Fruit fly (Drosophila melanogaster) whole organism, embryonic: Measurements from ENCODE around the gene Rad17.

Experiments
- Adf1 ChIP-seq: fragments of 200-800 bp; sonication (Bioruptor generic); IDR thresholded peaks from 2 replicates; pipeline ENCODE4 v1.3.6; 2022; ENCODE audit warnings: missing biosample characterization, missing genetic modification characterization
- Antp ChIP-seq: fragments of 200-800 bp; sonication (Bioruptor generic); optimal IDR thresholded peaks from 3 replicates; lab custom pipeline; 2016; ENCODE audit warnings: missing biosample characterization, missing genetic modification characterization
- Bdp1 ChIP-seq: fragments of 200-800 bp; sonication (Bioruptor generic); optimal IDR thresholded peaks from 3 replicates; lab custom pipeline; 2016; ENCODE audit warnings: missing biosample characterization, missing genetic modification characterization
- Bteb2 ChIP-seq: fragments of 200-800 bp; sonication (Bioruptor generic); optimal IDR thresholded peaks from 2 replicates; lab custom pipeline; 2016; ENCODE audit warnings: missing biosample characterization, missing genetic modification characterization
- CG10147 ChIP-seq: fragments of 200-800 bp; sonication (Bioruptor generic); optimal IDR thresholded peaks from 2 replicates; lab custom pipeline; 2019; ENCODE audit warnings: missing biosample characterization, mild to moderate bottlenecking, missing genetic modification characterization, moderate library complexity
- CG10274 ChIP-seq: fragments of 200-800 bp; sonication (Bioruptor generic); optimal IDR thresholded peaks from 3 replicates; lab custom pipeline; 2017; ENCODE audit warnings: missing biosample characterization, mild to moderate bottlenecking, missing genetic modification characterization
- CG10543 ChIP-seq: fragments of 200-800 bp; sonication (Bioruptor generic); optimal IDR thresholded peaks from 3 replicates; lab custom pipeline; 2017; ENCODE audit warnings: missing biosample characterization, mild to moderate bottlenecking, missing genetic modification characterization, moderate library complexity
- CG10565 ChIP-seq: fragments of 200-800 bp; sonication (Bioruptor generic); optimal IDR thresholded peaks from 3 replicates; lab custom pipeline; 2016; ENCODE audit warnings: missing biosample characterization, mild to moderate bottlenecking, missing genetic modification characterization
- CG11696 ChIP-seq: fragments of 200-800 bp; sonication (Bioruptor generic); IDR thresholded peaks from 2 replicates; pipeline ENCODE4 v1.3.6; 2022; ENCODE audit warnings: missing biosample characterization, missing genetic modification characterization
- CG12299 ChIP-seq: fragments of 200-800 bp; sonication (Bioruptor generic); optimal IDR thresholded peaks from 2 replicates; lab custom pipeline; 2018; ENCODE audit warnings: missing biosample characterization, mild to moderate bottlenecking, missing genetic modification characterization
- CG13424 ChIP-seq: fragments of 200-800 bp; sonication (Bioruptor generic); optimal IDR thresholded peaks from 2 replicates; lab custom pipeline; 2019; ENCODE audit warnings: missing biosample characterization, mild to moderate bottlenecking, missing genetic modification characterization, moderate library complexity
- CG14667 ChIP-seq: fragments of 200-800 bp; sonication (Bioruptor generic); IDR thresholded peaks from 2 replicates; pipeline ENCODE4 v1.3.6; 2022; ENCODE audit warnings: missing biosample characterization, missing genetic modification characterization
- CG14965 ChIP-seq: fragments of 200-800 bp; sonication (Bioruptor generic); optimal IDR thresholded peaks from 2 replicates; lab custom pipeline; 2016; ENCODE audit warnings: missing biosample characterization, missing genetic modification characterization, borderline replicate concordance
- CG1529 ChIP-seq: fragments of 200-800 bp; sonication (Bioruptor generic); optimal IDR thresholded peaks from 3 replicates; lab custom pipeline; 2018; ENCODE audit warnings: missing biosample characterization, missing genetic modification characterization
- CG15696 ChIP-seq: fragments of 200-800 bp; sonication (Bioruptor generic); optimal IDR thresholded peaks from 2 replicates; lab custom pipeline; 2019; ENCODE audit warnings: missing biosample characterization, mild to moderate bottlenecking, missing genetic modification characterization, moderate library complexity
- CG16815 ChIP-seq: fragments of 200-800 bp; sonication (Bioruptor generic); optimal IDR thresholded peaks from 3 replicates; lab custom pipeline; 2017; ENCODE audit warnings: missing biosample characterization, mild to moderate bottlenecking, missing genetic modification characterization
- CG17361 ChIP-seq: fragments of 200-800 bp; sonication (Bioruptor generic); IDR thresholded peaks from 3 replicates; pipeline ENCODE4 v1.3.6; 2022; ENCODE audit warnings: missing biosample characterization, missing genetic modification characterization
- CG31388 ChIP-seq: fragments of 200-800 bp; sonication (Bioruptor generic); optimal IDR thresholded peaks from 2 replicates; lab custom pipeline; 2016; ENCODE audit warnings: missing biosample characterization, missing genetic modification characterization
- CG43689 ChIP-seq: fragments of 200-800 bp; sonication (Bioruptor generic); IDR thresholded peaks from 2 replicates; pipeline ENCODE4 v1.3.6; 2022; ENCODE audit warnings: missing biosample characterization, missing genetic modification characterization
- CG4854 ChIP-seq: fragments of 200-800 bp; sonication (Bioruptor generic); optimal IDR thresholded peaks from 2 replicates; lab custom pipeline; 2016; ENCODE audit warnings: missing biosample characterization, missing genetic modification characterization, inconsistent platforms
- CG7987 ChIP-seq: fragments of 200-800 bp; sonication (Bioruptor generic); optimal IDR thresholded peaks from 2 replicates; lab custom pipeline; 2018; ENCODE audit warnings: missing biosample characterization, mild to moderate bottlenecking, missing genetic modification characterization, moderate library complexity
- CG9727 ChIP-seq: fragments of 200-800 bp; sonication (Bioruptor generic); optimal IDR thresholded peaks from 3 replicates; lab custom pipeline; 2017; ENCODE audit warnings: missing biosample characterization, mild to moderate bottlenecking, missing genetic modification characterization
- CG9797 ChIP-seq: fragments of 200-800 bp; sonication (Bioruptor generic); optimal IDR thresholded peaks from 3 replicates; lab custom pipeline; 2018; ENCODE audit warnings: missing biosample characterization, mild to moderate bottlenecking, missing genetic modification characterization
- D ChIP-seq, 2 experiments: fragments of 200-800 bp in 1 of 2; fragments of >200 bp in 1 of 2; sonication (Bioruptor generic) in 1 of 2; optimal IDR thresholded peaks; 2 replicates in 1 of 2; 3 replicates in 1 of 2; lab custom pipeline; 2017; ENCODE audit warnings: mild to moderate bottlenecking in 1 of 2, missing biosample characterization in 1 of 2, missing genetic modification characterization in 1 of 2, missing genetic modification reagents in 1 of 2
- Dad ChIP-seq: fragments of 200-800 bp; sonication (Bioruptor generic); optimal IDR thresholded peaks from 3 replicates; lab custom pipeline; 2016; ENCODE audit warnings: missing biosample characterization, missing genetic modification characterization
- Doc3 ChIP-seq: fragments of 200-800 bp; sonication (Bioruptor generic); IDR thresholded peaks from 3 replicates; pipeline ENCODE4 v1.3.6; 2022; ENCODE audit warnings: missing biosample characterization, missing genetic modification characterization; ENCODE audit not compliant: partially characterized antibody
- Ets65A ChIP-seq: fragments of 200-800 bp; sonication (Bioruptor generic); peaks from one replicate; lab custom pipeline; 2016; ENCODE audit warnings: missing biosample characterization, missing genetic modification characterization
- H2.0 ChIP-seq: fragments of 200-800 bp; sonication (Bioruptor generic); IDR thresholded peaks from 2 replicates; pipeline ENCODE4 v1.3.6; 2022; ENCODE audit warnings: missing biosample characterization, missing genetic modification characterization
- HHEX ChIP-seq: fragments of 200-800 bp; sonication (Bioruptor generic); optimal IDR thresholded peaks from 3 replicates; lab custom pipeline; 2017; ENCODE audit warnings: missing biosample characterization, mild to moderate bottlenecking, missing genetic modification characterization, missing genetic modification reagents
- NC2β ChIP-seq: fragments of 200-800 bp; sonication (Bioruptor generic); optimal IDR thresholded peaks from 2 replicates; lab custom pipeline; 2016; ENCODE audit warnings: missing biosample characterization, missing genetic modification characterization
- Ravus ChIP-seq: fragments of 200-800 bp; sonication (Bioruptor generic); IDR thresholded peaks from 2 replicates; pipeline ENCODE4 v1.3.6; 2022; ENCODE audit warnings: missing biosample characterization, missing genetic modification characterization
- Tbp ChIP-seq: fragments of >200 bp; optimal IDR thresholded peaks from 2 replicates; lab custom pipeline; 2018; ENCODE audit warnings: missing biosample characterization, missing genetic modification characterization
- ap ChIP-seq: fragments of 200-800 bp; sonication (Bioruptor generic); IDR thresholded peaks from 2 replicates; pipeline ENCODE4 v1.3.6; 2022; ENCODE audit warnings: missing biosample characterization, missing genetic modification characterization
- danr ChIP-seq: fragments of 200-800 bp; sonication (Bioruptor generic); IDR thresholded peaks from 2 replicates; pipeline ENCODE4 v1.3.6; 2022; ENCODE audit warnings: missing biosample characterization, missing genetic modification characterization
- dimm ChIP-seq: fragments of 200-800 bp; sonication (Bioruptor generic); IDR thresholded peaks from 2 replicates; pipeline ENCODE4 v1.3.6; 2022; ENCODE audit warnings: missing biosample characterization, missing genetic modification characterization
- dpn ChIP-seq, 2 experiments: fragments of 200-800 bp; sonication (Bioruptor generic); optimal IDR thresholded peaks; 3 replicates each; lab custom pipeline; 2016; ENCODE audit warnings: missing biosample characterization in 2 of 2, missing genetic modification characterization in 2 of 2
- gfzf ChIP-seq: fragments of 200-800 bp; sonication (Bioruptor generic); optimal IDR thresholded peaks from 2 replicates; lab custom pipeline; 2016; ENCODE audit warnings: missing biosample characterization, mild to moderate bottlenecking, missing genetic modification characterization, moderate library complexity
- luna ChIP-seq: fragments of 200-800 bp; sonication (Bioruptor generic); optimal IDR thresholded peaks from 2 replicates; lab custom pipeline; 2016; ENCODE audit warnings: missing biosample characterization, missing genetic modification characterization
- mld ChIP-seq: fragments of 200-800 bp; sonication (Bioruptor generic); IDR thresholded peaks from 3 replicates; pipeline ENCODE4 v1.3.6; 2022; ENCODE audit warnings: missing biosample characterization, missing genetic modification characterization; ENCODE audit not compliant: partially characterized antibody
- p53 ChIP-seq: fragments of 200-800 bp; sonication (Bioruptor generic); optimal IDR thresholded peaks from 2 replicates; lab custom pipeline; 2016; ENCODE audit warnings: missing biosample characterization, missing genetic modification characterization
- pan ChIP-seq, 4 experiments: fragments of >200 bp in 3 of 4; fragments of 200-800 bp in 1 of 4; sonication (Bioruptor generic) in 1 of 4; optimal IDR thresholded peaks in 3 of 4; IDR thresholded peaks in 1 of 4; 2 replicates each; pipeline versions ENCODE4 v1.3.6 to Lab custom; 2017 to 2022; ENCODE audit warnings: missing biosample characterization in 2 of 4, missing genetic modification characterization in 2 of 4, mixed read lengths in 1 of 4
- pnt ChIP-seq: fragments of 200-800 bp; sonication (Bioruptor generic); optimal IDR thresholded peaks from 3 replicates; lab custom pipeline; 2016; ENCODE audit warnings: missing biosample characterization, missing genetic modification characterization
- tap ChIP-seq: fragments of 200-800 bp; optimal IDR thresholded peaks from 3 replicates; lab custom pipeline; 2019; ENCODE audit warnings: missing biosample characterization, mild to moderate bottlenecking, missing genetic modification characterization, moderate library complexity
- tgo ChIP-seq: fragments of 200-800 bp; sonication (Bioruptor generic); IDR thresholded peaks from 3 replicates; pipeline ENCODE4 v1.3.6; 2022; ENCODE audit warnings: missing biosample characterization, missing genetic modification characterization
- twi ChIP-seq: fragments of 200-800 bp; optimal IDR thresholded peaks from 2 replicates; lab custom pipeline; 2019; ENCODE audit warnings: missing biosample characterization, mild to moderate bottlenecking, missing genetic modification characterization, moderate library complexity
- vvl ChIP-seq: fragments of 200-800 bp; sonication (Bioruptor generic); IDR thresholded peaks from 2 replicates; pipeline ENCODE4 v1.3.6; 2022; ENCODE audit warnings: missing biosample characterization, missing genetic modification characterization
- yki ChIP-seq: fragments of >200 bp; optimal IDR thresholded peaks from 3 replicates; lab custom pipeline; 2018
- zen ChIP-seq: fragments of 200-800 bp; sonication (Bioruptor generic); optimal IDR thresholded peaks from 3 replicates; lab custom pipeline; 2018; ENCODE audit warnings: missing biosample characterization, mild to moderate bottlenecking, missing genetic modification characterization, moderate library complexity
- zfh1 ChIP-seq: fragments of 200-800 bp; sonication (Bioruptor generic); IDR thresholded peaks from 3 replicates; pipeline ENCODE4 v1.3.6; 2022; ENCODE audit warnings: missing biosample characterization, missing genetic modification characterization

Rad17 gene

DNA sequence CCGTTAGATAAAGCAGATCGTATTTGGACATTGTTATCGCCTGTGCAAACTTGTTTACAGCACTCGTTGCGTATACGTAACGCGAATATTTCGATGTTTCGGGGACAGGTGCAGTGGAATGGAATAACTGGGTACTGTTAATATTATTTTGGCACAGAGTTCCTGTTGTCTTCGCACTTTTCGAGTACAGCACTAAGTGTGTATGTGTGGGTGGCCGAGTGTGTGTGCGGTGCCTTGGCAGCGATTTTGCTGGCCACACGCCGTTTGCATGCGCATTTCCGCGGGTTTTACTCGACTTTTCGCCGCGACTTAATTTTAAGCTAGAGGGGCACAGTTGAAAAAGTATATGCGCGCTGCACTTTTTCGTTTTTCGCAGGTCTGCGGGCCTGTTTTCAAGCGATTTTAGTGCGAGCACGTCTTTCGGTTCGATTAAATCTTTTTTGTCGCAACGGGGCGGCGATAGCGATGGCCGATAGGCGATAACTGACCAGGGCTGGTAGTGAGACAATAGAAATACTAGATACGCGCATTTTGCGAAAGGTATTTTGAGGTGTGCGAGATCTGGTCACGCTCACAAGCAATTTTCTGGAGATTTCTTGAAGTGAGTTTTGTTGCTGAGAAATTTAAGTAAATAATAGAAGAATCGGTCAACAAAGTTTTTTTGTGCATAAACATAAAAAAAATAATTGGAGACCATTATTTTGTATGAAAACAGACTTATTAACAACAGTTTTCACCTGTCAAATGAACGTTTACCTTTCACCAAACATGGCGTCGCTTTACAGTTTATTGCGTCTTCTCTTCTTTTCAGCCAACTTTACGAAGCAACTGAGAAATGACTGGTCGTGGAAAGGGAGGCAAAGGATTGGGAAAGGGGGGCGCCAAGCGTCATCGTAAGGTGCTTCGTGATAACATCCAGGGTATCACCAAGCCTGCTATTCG is 37.5 kb downstream of the Rad17 start, which contains the start of the genes put and His4r (continued):
- TF ChIP-seq CG9727, result peak; percentile 2
- TF ChIP-seq Doc3 (GFP tag; lab: Robert Waterston, UW), result 0 out of 3 replicates have a peak, but pooled peaks have one; percentile 25
- no peak for TF ChIP-seq yki (lab: Kevin White, UChicago)
- TF ChIP-seq gfzf (GFP tag; lab: Kevin White, UChicago), result peak; percentile 95
- TF ChIP-seq CG4854 (GFP tag; lab: Kevin White, UChicago), result no peak
- TF ChIP-seq zen (tag; lab: Kevin White, UChicago), result no peak
- no peak for TF ChIP-seq pnt (GFP tag; lab: Kevin White, UChicago)
- no peak for TF ChIP-seq Dad (GFP tag; lab: Kevin White, UChicago)
- TF ChIP-seq CG17361 (GFP tag; lab: Robert Waterston, UW), result peak; percentile 37; the same call in 1 of the 3 replicates
- TF ChIP-seq dpn (GFP tag; optimal IDR thresholded peaks at IDR 0.05; lab: Kevin White, UChicago), result peak in 1 of 2 experiments; percentile 35
- peak; percentile 50 for TF ChIP-seq vvl (GFP tag; lab: Robert Waterston, UW)
- peak; percentile 36 for TF ChIP-seq CG12299
- TF ChIP-seq CG14965, result no peak
- peak; percentile 30 for TF ChIP-seq CG7987 (GFP tag; lab: Kevin White, UChicago)
- TF ChIP-seq Ravus (GFP tag; lab: Robert Waterston, UW), result no peak
- no peak for TF ChIP-seq twi (tag; lab: Kevin White, UChicago)
- no peak for TF ChIP-seq tap
- TF ChIP-seq Bteb2 (GFP tag; lab: Kevin White, UChicago), result peak; percentile 12
- no peak for TF ChIP-seq HHEX (GFP tag; lab: Kevin White, UChicago)
- peak; percentile 95 for TF ChIP-seq CG9797 (GFP tag; lab: Kevin White, UChicago)
- no peak for TF ChIP-seq danr (GFP tag; lab: Robert Waterston, UW)
- TF ChIP-seq CG10543, result peak; percentile 50
- TF ChIP-seq CG11696 (GFP tag; lab: Robert Waterston, UW), result no peak
- TF ChIP-seq CG13424 (tag; lab: Kevin White, UChicago), result no peak
- no peak for TF ChIP-seq CG31388 (GFP tag; lab: Kevin White, UChicago)
- no peak for TF ChIP-seq CG10147 (GFP tag; lab: Kevin White, UChicago)
- TF ChIP-seq Tbp (GFP tag; lab: Kevin White, UChicago), result no peak
- no peak for TF ChIP-seq CG15696 (tag; lab: Kevin White, UChicago)
- TF ChIP-seq mld (GFP tag; lab: Robert Waterston, UW), result no peak
- no peak for TF ChIP-seq tgo (GFP tag; lab: Robert Waterston, UW)
- no peak for TF ChIP-seq CG10274 (GFP tag; lab: Kevin White, UChicago)
- TF ChIP-seq CG1529 (GFP tag; lab: Kevin White, UChicago), result no peak
- no peak for TF ChIP-seq H2.0 (GFP tag; lab: Robert Waterston, UW)
- TF ChIP-seq CG16815 (GFP tag; lab: Kevin White, UChicago), result no peak
- no peak for TF ChIP-seq CG14667
- TF ChIP-seq ap (GFP tag; lab: Robert Waterston, UW), result no peak
- no peak for TF ChIP-seq Bdp1 (GFP tag; lab: Kevin White, UChicago)
- no peak for TF ChIP-seq Antp (GFP tag; lab: Kevin White, UChicago)
- TF ChIP-seq CG10565, result no peak
- no peak for TF ChIP-seq p53 (GFP tag; lab: Kevin White, UChicago)
- TF ChIP-seq luna (GFP tag; lab: Kevin White, UChicago), result no peak
- no peak for TF ChIP-seq zfh1 (GFP tag; lab: Robert Waterston, UW)
- TF ChIP-seq Ets65A (GFP tag; lab: Kevin White, UChicago), result peak; percentile 78
- no peak for TF ChIP-seq CG43689
- TF ChIP-seq NC2β, result peak; percentile 56
- TF ChIP-seq Adf1 (GFP tag; lab: Robert Waterston, UW), result no peak
- TF ChIP-seq D (optimal IDR thresholded peaks at IDR 0.05; lab: Kevin White, UChicago), result peak; percentile 53
- TF ChIP-seq D (GFP tag; optimal IDR thresholded peaks at IDR 0.05; lab: Kevin White, UChicago), result no peak
- no peak for TF ChIP-seq pan (optimal IDR thresholded peaks at IDR 0.05; lab: Kevin White, UChicago)
- TF ChIP-seq pan (GFP tag; optimal IDR thresholded peaks at IDR 0.05 in 1 of 2, IDR thresholded peaks at IDR 0.05 in 1 of 2), result no peak
- no peak for TF ChIP-seq dimm (GFP tag; lab: Robert Waterston, UW)
